Worm (Caenorhabditis elegans) whole organism, early embryonic: ENCODE results near the gene ech-2.

Source experiments
- F13C5.2 ChIP-seq: sonication (generic microtip); optimal IDR thresholded peaks from 2 replicates; lab custom pipeline; 2017; ENCODE audit warnings: mild to moderate bottlenecking, missing genetic modification characterization, inconsistent platforms, missing compliant biosample characterization
- hmbx-1 ChIP-seq: sonication (generic microtip); optimal IDR thresholded peaks from 2 replicates; lab custom pipeline; 2016; ENCODE audit warnings: mild to moderate bottlenecking, missing genetic modification characterization, missing compliant biosample characterization

ce11 chrIV:11863428-11863827, 7.3 kb upstream of the ech-2 start:
- TF ChIP-seq hmbx-1 (tag; lab: Kevin White, UChicago) = no peak
- TF ChIP-seq F13C5.2 (tag; lab: Kevin White, UChicago) = no peak
